Worm (Caenorhabditis elegans) whole organism, L2 larva: ENCODE data around the gene srh-95.

Experiments used
- aly-2 ChIP-seq: fragments of 150-350 bp; optimal IDR thresholded peaks from 2 replicates; lab custom pipeline; 2014; ENCODE audit warnings: missing biosample characterization, missing genetic modification characterization
- ama-1 ChIP-seq: fragments of 150-350 bp; optimal IDR thresholded peaks from 2 replicates; lab custom pipeline; 2018; ENCODE audit warnings: inconsistent platforms
- egl-27 ChIP-seq: sonication (generic microtip); optimal IDR thresholded peaks from 3 replicates; lab custom pipeline; 2017; ENCODE audit warnings: missing biosample characterization, missing genetic modification reagents, missing genetic modification characterization
- lin-11 ChIP-seq: fragments of 150-350 bp; sonication (generic microtip); optimal IDR thresholded peaks from 2 replicates; lab custom pipeline; 2014; ENCODE audit warnings: missing biosample characterization, missing genetic modification characterization, inconsistent platforms, mixed read lengths
- nhr-10 ChIP-seq: sonication (generic microtip); optimal IDR thresholded peaks from 2 replicates; lab custom pipeline; 2017; ENCODE audit warnings: missing biosample characterization, missing genetic modification characterization
- nhr-23 ChIP-seq: fragments of 150-350 bp; optimal IDR thresholded peaks from 2 replicates; lab custom pipeline; 2014; ENCODE audit warnings: missing biosample characterization, missing genetic modification reagents, missing genetic modification characterization
- unc-39 ChIP-seq: fragments of 150-350 bp; optimal IDR thresholded peaks from 2 replicates; lab custom pipeline; 2014; ENCODE audit warnings: missing biosample characterization, missing genetic modification characterization

- no peak for TF ChIP-seq lin-11
- TF ChIP-seq aly-2 = no peak
- no peak for TF ChIP-seq nhr-23 (tag; lab: Kevin White, UChicago)
- TF ChIP-seq egl-27 (tag; lab: Kevin White, UChicago) = peak; percentile 0
- TF ChIP-seq ama-1 = no peak
- no peak for TF ChIP-seq nhr-10 (tag; lab: Kevin White, UChicago)
- TF ChIP-seq unc-39 = no peak
These were observed 33.4 kb upstream of the srh-95 start for ce11 chrV:16213323-16213722.
